Worm (Caenorhabditis elegans) whole organism, late embryonic: ENCODE data around the gene elo-2.

ENCODE experiments used
- ceh-22 ChIP-seq: sonication (generic microtip); optimal IDR thresholded peaks from 2 replicates; lab custom pipeline; 2017; ENCODE audit warnings: missing biosample characterization, missing genetic modification characterization
- elt-2 ChIP-seq: sonication (generic microtip); optimal IDR thresholded peaks from 2 replicates; lab custom pipeline; 2016; ENCODE audit warnings: missing genetic modification reagents, missing genetic modification characterization, missing compliant biosample characterization
- fkh-6 ChIP-seq: sonication (generic microtip); optimal IDR thresholded peaks from 2 replicates; lab custom pipeline; 2016; ENCODE audit warnings: missing genetic modification characterization, missing compliant biosample characterization
- gmeb-2 ChIP-seq: sonication (generic microtip); optimal IDR thresholded peaks from 2 replicates; lab custom pipeline; 2016; ENCODE audit warnings: missing genetic modification characterization, inconsistent platforms, missing compliant biosample characterization
- lin-11 ChIP-seq: fragments of 200-800 bp; sonication (Bioruptor generic); optimal IDR thresholded peaks from 2 replicates; lab custom pipeline; 2018; ENCODE audit warnings: mild to moderate bottlenecking, missing genetic modification characterization, missing compliant biosample characterization
- zip-5 ChIP-seq: sonication (generic microtip); optimal IDR thresholded peaks from 2 replicates; lab custom pipeline; 2016; ENCODE audit warnings: missing genetic modification characterization, missing compliant biosample characterization

DNA sequence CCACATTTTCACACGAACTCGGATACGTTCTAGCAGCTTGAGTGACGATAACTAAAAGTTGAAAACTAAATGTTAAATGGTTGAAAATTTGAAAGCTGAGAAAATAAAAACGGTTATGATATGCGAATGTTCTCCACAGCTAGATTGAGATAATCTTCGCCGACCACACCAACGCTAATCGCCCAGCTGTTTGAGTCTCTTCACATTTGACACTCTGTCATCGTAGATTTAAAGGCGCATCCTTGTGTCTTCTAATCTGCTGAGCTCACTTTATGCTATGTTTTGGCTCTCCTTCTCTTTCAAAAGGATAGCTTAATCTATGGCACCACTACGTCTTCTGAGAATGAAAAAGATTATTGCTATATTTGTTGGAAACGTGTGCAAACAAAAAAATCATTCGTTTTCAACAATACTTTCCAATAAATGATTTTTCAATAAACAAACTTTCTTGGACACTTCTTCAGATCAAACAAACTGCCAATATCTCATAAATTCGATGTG, 4.0 kb downstream of the elo-2 start, which contains the start of gene F11E6.10:
- TF ChIP-seq ceh-22 (tag; lab: Kevin White, UChicago) (no peak), gmeb-2 (no peak), fkh-6 (tag; lab: Kevin White, UChicago) (no peak), elt-2 (tag; lab: Kevin White, UChicago) (no peak), zip-5 (tag; lab: Kevin White, UChicago) (no peak), lin-11 (tag; lab: Kevin White, UChicago) (no peak)
